Worm (Caenorhabditis elegans) whole organism, L1 larva: Measurements from ENCODE around the gene unc-1.
A peak's percentile ranks its signal among the peaks of the same experiment; 100 is the strongest.

Experiments
- C04F5.9 ChIP-seq: sonication (generic microtip); optimal IDR thresholded peaks from 2 replicates; lab custom pipeline; 2016; ENCODE audit warnings: missing genetic modification characterization, missing compliant biosample characterization
- ama-1 ChIP-seq: fragments of 150-350 bp; optimal IDR thresholded peaks from 2 replicates; lab custom pipeline; 2014
- ceh-63 ChIP-seq: fragments of 200-800 bp; sonication (Bioruptor generic); optimal IDR thresholded peaks from 2 replicates; lab custom pipeline; 2018; ENCODE audit warnings: mild to moderate bottlenecking, missing genetic modification characterization, missing compliant biosample characterization
- ceh-82 ChIP-seq, 3 experiments: fragments of 150-350 bp in 1 of 3; sonication (generic microtip) in 2 of 3; optimal IDR thresholded peaks; 2 replicates each; lab custom pipeline; 2014 to 2017; ENCODE audit warnings: missing biosample characterization in 3 of 3, missing genetic modification characterization in 3 of 3
- ces-1 ChIP-seq: fragments of 150-350 bp; optimal IDR thresholded peaks from 2 replicates; lab custom pipeline; 2014; ENCODE audit warnings: missing biosample characterization, missing genetic modification reagents, missing genetic modification characterization
- dsc-1 ChIP-seq: sonication (generic microtip); optimal IDR thresholded peaks from 2 replicates; lab custom pipeline; 2016; ENCODE audit warnings: mild to moderate bottlenecking, missing genetic modification characterization, missing compliant biosample characterization
- elt-3 ChIP-seq, 6 experiments: fragments of 150-350 bp in 1 of 6; sonication (generic microtip); optimal IDR thresholded peaks; 2 replicates each; lab custom pipeline; 2017 to 2018; ENCODE audit warnings: missing biosample characterization in 6 of 6, missing genetic modification characterization in 6 of 6, inconsistent platforms in 1 of 6
- ets-5 ChIP-seq: fragments of 200-800 bp; sonication (Bioruptor generic); IDR thresholded peaks from 2 replicates; pipeline ENCODE4 v1.3.6; 2022; ENCODE audit warnings: missing genetic modification characterization, missing compliant biosample characterization
- fkh-10 ChIP-seq: sonication (generic microtip); optimal IDR thresholded peaks from 2 replicates; lab custom pipeline; 2017; ENCODE audit warnings: missing biosample characterization, missing genetic modification reagents, missing genetic modification characterization
- fkh-4 ChIP-seq: sonication (generic microtip); optimal IDR thresholded peaks from 2 replicates; lab custom pipeline; 2016; ENCODE audit warnings: missing compliant biosample characterization, missing genetic modification characterization, borderline replicate concordance
- hlh-4 ChIP-seq: sonication (generic microtip); optimal IDR thresholded peaks from 2 replicates; lab custom pipeline; 2016; ENCODE audit warnings: mild to moderate bottlenecking, missing genetic modification characterization, missing compliant biosample characterization
- hpl-2 ChIP-seq: fragments of 150-350 bp; optimal IDR thresholded peaks from 2 replicates; lab custom pipeline; 2014; ENCODE audit warnings: missing biosample characterization, missing genetic modification reagents, missing genetic modification characterization
- jun-1 ChIP-seq: fragments of 150-350 bp; optimal IDR thresholded peaks from 2 replicates; lab custom pipeline; 2014; ENCODE audit warnings: missing biosample characterization, missing genetic modification reagents, missing genetic modification characterization
- lin-14 ChIP-seq: fragments of 200-800 bp; sonication (Bioruptor generic); optimal IDR thresholded peaks from 2 replicates; lab custom pipeline; 2018; ENCODE audit warnings: mild to moderate bottlenecking, missing genetic modification characterization, moderate library complexity, missing compliant biosample characterization
- lir-3 ChIP-seq: sonication (generic microtip); optimal IDR thresholded peaks from 2 replicates; lab custom pipeline; 2016; ENCODE audit warnings: mild to moderate bottlenecking, missing genetic modification characterization, moderate library complexity, missing compliant biosample characterization; ENCODE audit not compliant: poor library complexity
- lsy-2 ChIP-seq, 2 experiments: fragments of 150-350 bp; optimal IDR thresholded peaks; 2 replicates each; lab custom pipeline; 2014; ENCODE audit warnings: missing biosample characterization in 2 of 2, missing genetic modification characterization in 2 of 2
- mef-2 ChIP-seq: fragments of 150-350 bp; optimal IDR thresholded peaks from 2 replicates; lab custom pipeline; 2014; ENCODE audit warnings: missing biosample characterization, missing genetic modification characterization
- mep-1 ChIP-seq: fragments of 150-350 bp; optimal IDR thresholded peaks from 2 replicates; lab custom pipeline; 2014; ENCODE audit warnings: missing biosample characterization, missing genetic modification characterization
- nhr-19 ChIP-seq: fragments of 200-800 bp; sonication (Bioruptor generic); conservative IDR thresholded peaks from 2 replicates; pipeline ENCODE4 v1.3.6; 2022; ENCODE audit warnings: missing genetic modification characterization, missing compliant biosample characterization
- nhr-47 ChIP-seq: sonication (generic microtip); optimal IDR thresholded peaks from 2 replicates; lab custom pipeline; 2016; ENCODE audit warnings: mild to moderate bottlenecking, missing genetic modification characterization, moderate library complexity, missing compliant biosample characterization
- nhr-71 ChIP-seq: sonication (generic microtip); optimal IDR thresholded peaks from 2 replicates; lab custom pipeline; 2016; ENCODE audit warnings: mild to moderate bottlenecking, missing genetic modification characterization, moderate library complexity, missing compliant biosample characterization
- nhr-90 ChIP-seq: sonication (generic microtip); optimal IDR thresholded peaks from 2 replicates; lab custom pipeline; 2016; ENCODE audit warnings: mild to moderate bottlenecking, missing genetic modification characterization, missing compliant biosample characterization; ENCODE audit not compliant: poor library complexity
- pag-3 ChIP-seq: sonication (generic microtip); optimal IDR thresholded peaks from 2 replicates; lab custom pipeline; 2017; ENCODE audit warnings: missing genetic modification characterization, mild to moderate bottlenecking, missing compliant biosample characterization, antibody characterized with exemption, borderline replicate concordance; ENCODE audit not compliant: insufficient read depth
- pqm-1 ChIP-seq: sonication (generic microtip); optimal IDR thresholded peaks from 3 replicates; lab custom pipeline; 2017; ENCODE audit warnings: missing biosample characterization, missing genetic modification characterization
- rnt-1 ChIP-seq: sonication (generic microtip); optimal IDR thresholded peaks from 2 replicates; lab custom pipeline; 2016; ENCODE audit warnings: mild to moderate bottlenecking, missing genetic modification characterization, moderate library complexity, missing compliant biosample characterization
- skn-1 ChIP-seq: fragments of 150-350 bp; optimal IDR thresholded peaks from 2 replicates; lab custom pipeline; 2014; ENCODE audit warnings: missing biosample characterization, missing genetic modification characterization
- snpc-4 ChIP-seq: fragments of 150-350 bp; optimal IDR thresholded peaks from 2 replicates; lab custom pipeline; 2014; ENCODE audit warnings: missing biosample characterization, missing genetic modification characterization
- snu-23 ChIP-seq: sonication (generic microtip); optimal IDR thresholded peaks from 2 replicates; lab custom pipeline; 2016; ENCODE audit warnings: missing genetic modification characterization, missing compliant biosample characterization
- sox-4 ChIP-seq: sonication (generic microtip); optimal IDR thresholded peaks from 2 replicates; lab custom pipeline; 2016; ENCODE audit warnings: missing genetic modification characterization, missing compliant biosample characterization
- sptf-1 ChIP-seq: fragments of 150-350 bp; optimal IDR thresholded peaks from 2 replicates; lab custom pipeline; 2014; ENCODE audit warnings: missing biosample characterization, missing genetic modification characterization
- swsn-7 ChIP-seq: sonication (generic microtip); optimal IDR thresholded peaks from 2 replicates; lab custom pipeline; 2016; ENCODE audit warnings: missing genetic modification characterization, missing compliant biosample characterization
- tbx-2 ChIP-seq: sonication (generic microtip); optimal IDR thresholded peaks from 2 replicates; lab custom pipeline; 2016; ENCODE audit warnings: missing genetic modification characterization, missing compliant biosample characterization
- unc-30 ChIP-seq: sonication (generic microtip); optimal IDR thresholded peaks from 2 replicates; lab custom pipeline; 2017; ENCODE audit warnings: missing biosample characterization, missing genetic modification characterization
- unc-86 ChIP-seq: sonication (generic microtip); optimal IDR thresholded peaks from 2 replicates; lab custom pipeline; 2016; ENCODE audit warnings: missing genetic modification characterization, missing compliant biosample characterization
- xbp-1 ChIP-seq: sonication (generic microtip); optimal IDR thresholded peaks from 2 replicates; lab custom pipeline; 2016; ENCODE audit warnings: missing genetic modification characterization, missing compliant biosample characterization
- zag-1 ChIP-seq: fragments of 150-350 bp; optimal IDR thresholded peaks from 2 replicates; lab custom pipeline; 2014; ENCODE audit warnings: missing biosample characterization, missing genetic modification characterization
- ztf-11 ChIP-seq, 2 experiments: sonication (generic microtip); optimal IDR thresholded peaks; 2 replicates each; lab custom pipeline; 2016 to 2017; ENCODE audit warnings: missing genetic modification characterization in 2 of 2, missing biosample characterization in 1 of 2, missing compliant biosample characterization in 1 of 2
- ztf-4 ChIP-seq: fragments of 150-350 bp; optimal IDR thresholded peaks from 2 replicates; lab custom pipeline; 2014; ENCODE audit warnings: missing biosample characterization, missing genetic modification characterization

The unc-1 gene

ce11 chrX:1062403-1063073 is at the start of gene unc-1:
unc-1 (minus strand) TSS chrX:1062453.
- TF ChIP-seq swsn-7 (peak; percentile 24), snpc-4 (tag; lab: Kevin White, UChicago) (no peak), ama-1 (lab: Kevin White, UChicago) (no peak), mep-1 (tag; lab: Kevin White, UChicago) (peak; percentile 37), dsc-1 (tag; lab: Kevin White, UChicago) (peak; percentile 21), fkh-10 (peak; percentile 36), ztf-11 (tag; optimal IDR thresholded peaks at IDR 0.05; lab: Kevin White, UChicago) (no peak), skn-1 (tag; lab: Kevin White, UChicago) (peak; percentile 17), lsy-2 (tag; optimal IDR thresholded peaks at IDR 0.05; lab: Kevin White, UChicago) (peak; percentile 13 to 37), rnt-1 (tag; lab: Kevin White, UChicago) (peak; percentile 25), C04F5.9 (tag; lab: Kevin White, UChicago) (no peak), ceh-82 (tag; optimal IDR thresholded peaks at IDR 0.05; lab: Kevin White, UChicago) (peak in 1 of 3 experiments; percentile 55), tbx-2 (tag; lab: Kevin White, UChicago) (peak; percentile 12), unc-86 (tag; lab: Kevin White, UChicago) (peak; percentile 31), lin-14 (GFP tag; lab: Kevin White, UChicago) (peak; percentile 87), nhr-90 (no peak), snu-23 (GFP tag; lab: Kevin White, UChicago) (peak; percentile 15), ces-1 (GFP tag; lab: Kevin White, UChicago) (peak; percentile 62), nhr-47 (tag; lab: Kevin White, UChicago) (peak; percentile 31), ets-5 (no peak), nhr-71 (tag; lab: Kevin White, UChicago) (peak; percentile 28), hpl-2 (GFP tag; lab: Kevin White, UChicago) (no peak)

ce11 chrX:1111603-1112002 is 49.4 kb upstream of the unc-1 start, which contains the start of gene C05D9.3:
C05D9.3 (plus strand) TSS chrX:1111903.
- TF ChIP-seq mef-2 (tag; lab: Kevin White, UChicago) (no peak), sptf-1 (tag; lab: Kevin White, UChicago) (no peak), hpl-2 (GFP tag; lab: Kevin White, UChicago) (no peak), nhr-90 (no peak), jun-1 (tag; lab: Kevin White, UChicago) (no peak), zag-1 (tag; lab: Kevin White, UChicago) (no peak), lir-3 (no peak), elt-3 (tag; optimal IDR thresholded peaks at IDR 0.05; lab: Kevin White, UChicago) (no peak), ceh-63 (GFP tag; lab: Kevin White, UChicago) (no peak), unc-30 (tag; lab: Kevin White, UChicago) (no peak), fkh-4 (tag; lab: Kevin White, UChicago) (no peak), ztf-11 (tag; optimal IDR thresholded peaks at IDR 0.05; lab: Kevin White, UChicago) (no peak), hlh-4 (no peak), tbx-2 (tag; lab: Kevin White, UChicago) (no peak), xbp-1 (tag; lab: Kevin White, UChicago) (no peak), nhr-19 (GFP tag; lab: Robert Waterston, UW) (no peak), pag-3 (tag; lab: Kevin White, UChicago) (no peak), ztf-4 (tag; lab: Kevin White, UChicago) (no peak)

- peak; percentile 55 for TF ChIP-seq rnt-1 (tag; lab: Kevin White, UChicago)
- no peak for TF ChIP-seq pqm-1
- peak; percentile 38 for TF ChIP-seq nhr-71 (tag; lab: Kevin White, UChicago)
- peak; percentile 51 for TF ChIP-seq lin-14 (GFP tag; lab: Kevin White, UChicago)
- no peak for TF ChIP-seq sox-4 (tag; lab: Kevin White, UChicago)
- TF ChIP-seq, all 84 proteins: peak for 3
Measured at ce11 chrX:1110723-1111122, 48.5 kb upstream of the unc-1 start.
